Worm (Caenorhabditis elegans): ENCODE measurements around the gene fbxa-170.

DNA sequence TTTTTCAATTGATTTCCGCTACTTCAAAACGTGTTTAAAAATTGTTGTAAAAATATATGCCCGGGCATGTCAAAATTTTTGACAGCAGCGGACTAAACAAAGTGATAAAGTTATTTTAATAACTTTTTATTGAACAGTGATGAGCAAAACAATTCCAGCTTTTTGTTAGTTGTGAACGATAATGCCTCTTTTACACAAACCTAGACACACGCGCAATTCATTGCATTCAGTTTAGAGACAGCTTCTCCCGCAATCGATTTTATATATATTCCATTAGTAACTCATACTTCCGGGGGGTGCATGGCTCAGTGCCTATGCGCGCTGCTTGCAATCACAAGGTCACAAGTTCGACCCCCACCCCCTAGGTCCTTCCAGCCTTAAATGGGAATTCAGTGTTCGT is 23.8 kb downstream of the fbxa-170 start, which contains the start of gene ZK380.6:
- TF ChIP-seq aha-1 (tag; optimal IDR thresholded peaks at IDR 0.05) (no peak), nhr-12 (tag; optimal IDR thresholded peaks at IDR 0.05) (no peak), zag-1 (tag; optimal IDR thresholded peaks at IDR 0.05) (no peak), efl-1 (optimal IDR thresholded peaks at IDR 0.05) (no peak), efl-1 (GFP tag; optimal IDR thresholded peaks at IDR 0.05 in 1 of 2) (no peak), tbx-2 (tag; optimal IDR thresholded peaks at IDR 0.05) (no peak)
